Fruit fly (Drosophila melanogaster) whole organism, embryonic: ENCODE results near the gene nAChRalpha3.

ENCODE experiments used
- B-H1 ChIP-seq: fragments of 200-800 bp; sonication (Bioruptor generic); IDR thresholded peaks from 3 replicates; pipeline ENCODE4 v1.3.6; 2022; ENCODE audit warnings: missing biosample characterization, missing genetic modification characterization
- BEAF-32 ChIP-seq: fragments of 200-800 bp; sonication (Bioruptor generic); optimal IDR thresholded peaks from 3 replicates; lab custom pipeline; 2017; ENCODE audit warnings: missing biosample characterization, missing genetic modification characterization, mild to moderate bottlenecking, moderate library complexity, missing genetic modification reagents
- Blimp-1 ChIP-seq: fragments of 200-800 bp; sonication (Bioruptor generic); optimal IDR thresholded peaks from 3 replicates; lab custom pipeline; 2018; ENCODE audit warnings: missing biosample characterization, missing genetic modification characterization, mild to moderate bottlenecking, moderate library complexity, missing genetic modification reagents
- CG10267 ChIP-seq: fragments of 200-800 bp; sonication (Bioruptor generic); optimal IDR thresholded peaks from 2 replicates; lab custom pipeline; 2018; ENCODE audit warnings: missing biosample characterization, mild to moderate bottlenecking, missing genetic modification characterization, moderate library complexity
- CG10959 ChIP-seq: fragments of 200-800 bp; sonication (Bioruptor generic); IDR thresholded peaks from 2 replicates; pipeline ENCODE4 v1.3.6; 2022; ENCODE audit warnings: missing biosample characterization, missing genetic modification characterization
- CG10979 ChIP-seq: fragments of 200-800 bp; sonication (Bioruptor generic); optimal IDR thresholded peaks from 2 replicates; lab custom pipeline; 2018; ENCODE audit warnings: missing biosample characterization, mild to moderate bottlenecking, missing genetic modification characterization, moderate library complexity
- CG12659 ChIP-seq: fragments of 200-800 bp; sonication (Bioruptor generic); optimal IDR thresholded peaks from 3 replicates; lab custom pipeline; 2017; ENCODE audit warnings: mild to moderate bottlenecking, missing biosample characterization, missing genetic modification reagents, missing genetic modification characterization
- CG13287 ChIP-seq: fragments of 200-800 bp; sonication (Bioruptor generic); IDR thresholded peaks from 2 replicates; pipeline ENCODE4 v1.3.6; 2022; ENCODE audit warnings: missing biosample characterization, missing genetic modification characterization; ENCODE audit not compliant: partially characterized antibody
- CG13424 ChIP-seq: fragments of 200-800 bp; sonication (Bioruptor generic); optimal IDR thresholded peaks from 2 replicates; lab custom pipeline; 2019; ENCODE audit warnings: missing biosample characterization, mild to moderate bottlenecking, missing genetic modification characterization, moderate library complexity
- CG14014 ChIP-seq: fragments of 200-800 bp; sonication (Bioruptor generic); IDR thresholded peaks from 2 replicates; pipeline ENCODE4 v1.3.6; 2022; ENCODE audit warnings: missing biosample characterization, missing genetic modification characterization
- CG14441 ChIP-seq: fragments of 200-800 bp; sonication (Bioruptor generic); IDR thresholded peaks from 2 replicates; pipeline ENCODE4 v1.3.6; 2022; ENCODE audit warnings: missing biosample characterization, missing genetic modification characterization
- CG1603 ChIP-seq: fragments of 200-800 bp; sonication (Bioruptor generic); optimal IDR thresholded peaks from 2 replicates; lab custom pipeline; 2019; ENCODE audit warnings: missing biosample characterization, mild to moderate bottlenecking, missing genetic modification characterization, moderate library complexity
- CG17361 ChIP-seq: fragments of 200-800 bp; sonication (Bioruptor generic); IDR thresholded peaks from 3 replicates; pipeline ENCODE4 v1.3.6; 2022; ENCODE audit warnings: missing biosample characterization, missing genetic modification characterization
- CG2116 ChIP-seq: fragments of 200-800 bp; sonication (Bioruptor generic); optimal IDR thresholded peaks from 3 replicates; lab custom pipeline; 2018; ENCODE audit warnings: missing biosample characterization, mild to moderate bottlenecking, missing genetic modification characterization
- CG33557 ChIP-seq: fragments of 200-800 bp; sonication (Bioruptor generic); optimal IDR thresholded peaks from 2 replicates; lab custom pipeline; 2019; ENCODE audit warnings: missing biosample characterization, mild to moderate bottlenecking, missing genetic modification characterization, moderate library complexity
- CG4707 ChIP-seq: fragments of 200-800 bp; sonication (Bioruptor generic); optimal IDR thresholded peaks from 2 replicates; lab custom pipeline; 2018; ENCODE audit warnings: missing biosample characterization, mild to moderate bottlenecking, missing genetic modification characterization, moderate library complexity
- CG4854 ChIP-seq: fragments of 200-800 bp; sonication (Bioruptor generic); optimal IDR thresholded peaks from 2 replicates; lab custom pipeline; 2016; ENCODE audit warnings: missing biosample characterization, missing genetic modification characterization, inconsistent platforms
- CG5953 ChIP-seq: fragments of 200-800 bp; sonication (Bioruptor generic); IDR thresholded peaks from 2 replicates; pipeline ENCODE4 v1.3.6; 2022; ENCODE audit warnings: missing biosample characterization, missing genetic modification characterization
- CG6175 ChIP-seq: fragments of 200-800 bp; sonication (Bioruptor generic); IDR thresholded peaks from 3 replicates; pipeline ENCODE4 v1.3.6; 2022; ENCODE audit warnings: missing biosample characterization, missing genetic modification characterization
- CG7372 ChIP-seq: fragments of 200-800 bp; sonication (Bioruptor generic); IDR thresholded peaks from 2 replicates; pipeline ENCODE4 v1.3.6; 2022; ENCODE audit warnings: missing biosample characterization, missing genetic modification characterization
- CG8924 ChIP-seq: fragments of 200-800 bp; optimal IDR thresholded peaks from 3 replicates; lab custom pipeline; 2019; ENCODE audit warnings: missing biosample characterization, mild to moderate bottlenecking, missing genetic modification characterization, moderate library complexity
- CG9797 ChIP-seq: fragments of 200-800 bp; sonication (Bioruptor generic); optimal IDR thresholded peaks from 3 replicates; lab custom pipeline; 2018; ENCODE audit warnings: missing biosample characterization, mild to moderate bottlenecking, missing genetic modification characterization
- Deaf1 ChIP-seq: fragments of 200-800 bp; optimal IDR thresholded peaks from 3 replicates; lab custom pipeline; 2019; ENCODE audit warnings: missing biosample characterization, mild to moderate bottlenecking, missing genetic modification characterization, moderate library complexity
- Dll ChIP-seq: fragments of 200-800 bp; sonication (Bioruptor generic); IDR thresholded peaks from 4 replicates; pipeline ENCODE4 v1.3.6; 2022; ENCODE audit warnings: missing biosample characterization, missing genetic modification characterization; ENCODE audit not compliant: partially characterized antibody
- Dref ChIP-seq: fragments of 200-800 bp; sonication (Bioruptor generic); IDR thresholded peaks from 2 replicates; pipeline ENCODE4 v1.3.6; 2022; ENCODE audit warnings: missing biosample characterization, missing genetic modification characterization
- Hey ChIP-seq: fragments of 200-800 bp; sonication (Bioruptor generic); optimal IDR thresholded peaks from 3 replicates; lab custom pipeline; 2018; ENCODE audit warnings: missing biosample characterization, mild to moderate bottlenecking, missing genetic modification characterization
- MBD-R2 ChIP-seq: fragments of 200-800 bp; sonication (Bioruptor generic); IDR thresholded peaks from 2 replicates; pipeline ENCODE4 v1.3.6; 2022; ENCODE audit warnings: missing biosample characterization, missing genetic modification characterization
- Med ChIP-seq: fragments of 200-800 bp; sonication (Bioruptor generic); peaks from one replicate; lab custom pipeline; 2016; ENCODE audit warnings: missing biosample characterization, missing genetic modification characterization, mild to moderate bottlenecking, inconsistent platforms, moderate library complexity
- Pdp1 ChIP-seq, 2 experiments: fragments of 200-800 bp; sonication (Bioruptor generic); optimal IDR thresholded peaks; 3 replicates each; lab custom pipeline; 2016; ENCODE audit warnings: missing biosample characterization in 2 of 2, missing genetic modification characterization in 2 of 2, mild to moderate bottlenecking in 1 of 2, moderate library complexity in 1 of 2
- dmrt11E ChIP-seq: fragments of 200-800 bp; sonication (Bioruptor generic); optimal IDR thresholded peaks from 3 replicates; lab custom pipeline; 2018; ENCODE audit warnings: missing biosample characterization, mild to moderate bottlenecking, missing genetic modification characterization, moderate library complexity
- exex ChIP-seq: fragments of 200-800 bp; sonication (Bioruptor generic); optimal IDR thresholded peaks from 4 replicates; lab custom pipeline; 2018; ENCODE audit warnings: missing biosample characterization, mild to moderate bottlenecking, missing genetic modification characterization, moderate library complexity
- fd96Cb ChIP-seq: fragments of 200-800 bp; sonication (Bioruptor generic); optimal IDR thresholded peaks from 2 replicates; lab custom pipeline; 2018; ENCODE audit warnings: missing biosample characterization, mild to moderate bottlenecking, missing genetic modification characterization, moderate library complexity
- gcm2 ChIP-seq: fragments of 200-800 bp; sonication (Bioruptor generic); optimal IDR thresholded peaks from 2 replicates; lab custom pipeline; 2016; ENCODE audit warnings: missing biosample characterization, missing genetic modification characterization
- gro ChIP-seq: fragments of 200-800 bp; sonication (Bioruptor generic); optimal IDR thresholded peaks from 2 replicates; lab custom pipeline; 2016; ENCODE audit warnings: missing biosample characterization, missing genetic modification characterization
- onecut ChIP-seq: fragments of 200-800 bp; sonication (Bioruptor generic); IDR thresholded peaks from 2 replicates; pipeline ENCODE4 v1.3.6; 2022; ENCODE audit warnings: missing biosample characterization, missing genetic modification characterization
- pan ChIP-seq, 4 experiments: fragments of >200 bp in 3 of 4; fragments of 200-800 bp in 1 of 4; sonication (Bioruptor generic) in 1 of 4; optimal IDR thresholded peaks in 3 of 4; IDR thresholded peaks in 1 of 4; 2 replicates each; pipeline versions ENCODE4 v1.3.6 to Lab custom; 2017 to 2022; ENCODE audit warnings: missing biosample characterization in 2 of 4, missing genetic modification characterization in 2 of 4, mixed read lengths in 1 of 4
- pfk ChIP-seq: fragments of 200-800 bp; sonication (Bioruptor generic); optimal IDR thresholded peaks from 2 replicates; lab custom pipeline; 2018; ENCODE audit warnings: missing biosample characterization, mild to moderate bottlenecking, missing genetic modification characterization, moderate library complexity
- phol ChIP-seq: fragments of 200-800 bp; sonication (Bioruptor generic); optimal IDR thresholded peaks from 3 replicates; lab custom pipeline; 2018; ENCODE audit warnings: missing biosample characterization, mild to moderate bottlenecking, missing genetic modification characterization, moderate library complexity
- shn ChIP-seq: fragments of 200-800 bp; sonication (Bioruptor generic); optimal IDR thresholded peaks from 3 replicates; lab custom pipeline; 2016; ENCODE audit warnings: missing biosample characterization, missing genetic modification characterization
- sr ChIP-seq: fragments of 200-800 bp; sonication (Bioruptor generic); IDR thresholded peaks from 3 replicates; pipeline ENCODE4 v1.3.6; 2022; ENCODE audit warnings: missing biosample characterization, missing genetic modification characterization
- stwl ChIP-seq: fragments of 200-800 bp; sonication (Bioruptor generic); optimal IDR thresholded peaks from 3 replicates; lab custom pipeline; 2018; ENCODE audit warnings: missing biosample characterization, mild to moderate bottlenecking, missing genetic modification characterization, moderate library complexity
- tgo ChIP-seq: fragments of 200-800 bp; sonication (Bioruptor generic); IDR thresholded peaks from 3 replicates; pipeline ENCODE4 v1.3.6; 2022; ENCODE audit warnings: missing biosample characterization, missing genetic modification characterization
- tll ChIP-seq, 2 experiments: fragments of 200-800 bp in 1 of 2; fragments of >200 bp in 1 of 2; sonication (Bioruptor generic) in 1 of 2; optimal IDR thresholded peaks; 2 replicates each; lab custom pipeline; 2017 to 2019; ENCODE audit warnings: missing biosample characterization in 2 of 2, missing genetic modification characterization in 2 of 2, mild to moderate bottlenecking in 1 of 2, moderate library complexity in 1 of 2
- trem ChIP-seq: fragments of 200-800 bp; optimal IDR thresholded peaks from 3 replicates; lab custom pipeline; 2019; ENCODE audit warnings: missing biosample characterization, mild to moderate bottlenecking, missing genetic modification characterization, moderate library complexity
- ttk ChIP-seq: fragments of 200-800 bp; sonication (Bioruptor generic); IDR thresholded peaks from 2 replicates; pipeline ENCODE4 v2.1.2; 2022; ENCODE audit warnings: missing biosample characterization, missing genetic modification characterization
- vvl ChIP-seq: fragments of 200-800 bp; sonication (Bioruptor generic); IDR thresholded peaks from 2 replicates; pipeline ENCODE4 v1.3.6; 2022; ENCODE audit warnings: missing biosample characterization, missing genetic modification characterization
- zen2 ChIP-seq: fragments of 200-800 bp; sonication (Bioruptor generic); IDR thresholded peaks from 3 replicates; pipeline ENCODE4 v1.3.6; 2022; ENCODE audit warnings: missing biosample characterization, missing genetic modification characterization; ENCODE audit not compliant: partially characterized antibody

Gene nAChRalpha3

dm6 chrX:8252284-8252886, 114.6 kb downstream of the nAChRalpha3 start, which contains the start of gene CG1632 (continued):
- TF ChIP-seq CG33557 = no peak
- TF ChIP-seq CG10979 = peak; percentile 56
- no peak for TF ChIP-seq Dll
- no peak for TF ChIP-seq gro (GFP tag; lab: Kevin White, UChicago)
- peak; percentile 32 for TF ChIP-seq phol (tag; lab: Kevin White, UChicago)
- TF ChIP-seq CG12659 (GFP tag; lab: Kevin White, UChicago) = no peak
- no peak for TF ChIP-seq pfk
- peak; percentile 14 for TF ChIP-seq fd96Cb (tag; lab: Kevin White, UChicago)
- TF ChIP-seq exex = no peak
- TF ChIP-seq dmrt11E (tag; lab: Kevin White, UChicago) = peak; percentile 24
- 0 out of 2 replicates have a peak, but pooled peaks have one; percentile 22 for TF ChIP-seq vvl
- TF ChIP-seq trem (tag; lab: Kevin White, UChicago) = peak; percentile 26
- TF ChIP-seq sr = 0 out of 3 replicates have a peak, but pooled peaks have one; percentile 22
- TF ChIP-seq tll (GFP tag; optimal IDR thresholded peaks at IDR 0.05; lab: Kevin White, UChicago) = no peak
- TF ChIP-seq Blimp-1 (GFP tag; lab: Kevin White, UChicago) = peak; percentile 36
- peak; percentile 4 for TF ChIP-seq Deaf1 (tag; lab: Kevin White, UChicago)
- no peak for TF ChIP-seq zen2 (GFP tag; lab: Robert Waterston, UW)
- no peak for TF ChIP-seq B-H1 (GFP tag; lab: Robert Waterston, UW)
- TF ChIP-seq tgo = no peak
- TF ChIP-seq CG17361 (GFP tag; lab: Robert Waterston, UW) = peak; percentile 44; the same call in 1 of the 3 replicates
- peak; percentile 20 for TF ChIP-seq CG1603

- TF ChIP-seq gcm2 (GFP tag; lab: Kevin White, UChicago) = no peak
- no peak for TF ChIP-seq CG7372 (GFP tag; lab: Robert Waterston, UW)
- TF ChIP-seq CG2116 (GFP tag; lab: Kevin White, UChicago) = peak; percentile 66
- peak; percentile 43; the same call in 1 of the 2 replicates for TF ChIP-seq MBD-R2
- peak; percentile 42 for TF ChIP-seq BEAF-32 (GFP tag; lab: Kevin White, UChicago)
- no peak for TF ChIP-seq CG13424 (tag; lab: Kevin White, UChicago)
- TF ChIP-seq CG9797 = peak; percentile 22
- peak; percentile 33 for TF ChIP-seq CG13287 (GFP tag; lab: Robert Waterston, UW)
- peak; percentile 86 for TF ChIP-seq CG4854
- no peak for TF ChIP-seq CG6175 (GFP tag; lab: Robert Waterston, UW)
- TF ChIP-seq CG4707 (GFP tag; lab: Kevin White, UChicago) = no peak
- no peak for TF ChIP-seq CG14014 (GFP tag; lab: Robert Waterston, UW)
- TF ChIP-seq Hey (tag; lab: Kevin White, UChicago) = no peak
- no peak for TF ChIP-seq CG5953 (GFP tag; lab: Robert Waterston, UW)
- TF ChIP-seq ttk (GFP tag; lab: Robert Waterston, UW) = no peak
- peak; percentile 45 for TF ChIP-seq onecut
- TF ChIP-seq Med = peak; percentile 15
- TF ChIP-seq CG14441 = no peak
- TF ChIP-seq shn (GFP tag; lab: Kevin White, UChicago) = no peak
- TF ChIP-seq CG10959 (GFP tag; lab: Robert Waterston, UW) = no peak
- no peak for TF ChIP-seq CG8924
- peak; percentile 58 for TF ChIP-seq Dref (GFP tag; lab: Robert Waterston, UW)
- no peak for TF ChIP-seq pan (optimal IDR thresholded peaks at IDR 0.05; lab: Kevin White, UChicago)
- no peak for TF ChIP-seq pan (GFP tag; optimal IDR thresholded peaks at IDR 0.05 in 1 of 2, IDR thresholded peaks at IDR 0.05 in 1 of 2)
- peak; percentile 45 for TF ChIP-seq stwl (tag; lab: Kevin White, UChicago)
- peak in 1 of 2 experiments; percentile 95 for TF ChIP-seq Pdp1 (GFP tag; optimal IDR thresholded peaks at IDR 0.05; lab: Kevin White, UChicago)
- peak; percentile 20 for TF ChIP-seq CG10267 (tag; lab: Kevin White, UChicago)
These were observed 115.5 kb downstream of the nAChRalpha3 start, which contains the start of gene ND-75 for dm6 chrX:8251268-8251996. Gene ND-75, minus strand, starts transcription at chrX:8251687.
